5 fruit fly cellular contexts compared by ENCODE assay signal in genomic region chr3L:15592536-15593260, dm6.
TF ChIP-seq lines count a peak whose summit lies in the region.

No protein-coding gene starts in this region.

- no peak for TF ChIP-seq CTCF in whole organism, embryonic (GFP tag; optimal IDR thresholded peaks at IDR 0.05; lab: Kevin White, UChicago)

TF ChIP-seq in whole organism, adult, 20 proteins besides CTCF, POLR2A, EP300 and RAD21:
- TF ChIP-seq CG33017 (tag; optimal IDR thresholded peaks at IDR 0.05; lab: Kevin White, UChicago) (peak; percentile 28), bab1 (GFP tag; optimal IDR thresholded peaks at IDR 0.05; lab: Kevin White, UChicago) (no peak), CG1620 (GFP tag; optimal IDR thresholded peaks at IDR 0.05; lab: Kevin White, UChicago) (no peak), toe (GFP tag; optimal IDR thresholded peaks at IDR 0.05; lab: Kevin White, UChicago) (no peak), tj (GFP tag; optimal IDR thresholded peaks at IDR 0.05; lab: Kevin White, UChicago) (no peak), CG12768 (GFP tag; optimal IDR thresholded peaks at IDR 0.05; lab: Kevin White, UChicago) (no peak), CG5204 (GFP tag; optimal IDR thresholded peaks at IDR 0.05; lab: Kevin White, UChicago) (no peak), cic (GFP tag; optimal IDR thresholded peaks at IDR 0.05; lab: Kevin White, UChicago) (no peak), pad (GFP tag; optimal IDR thresholded peaks at IDR 0.05; lab: Kevin White, UChicago) (no peak)

TF ChIP-seq in whole organism, embryonic, 481 proteins besides CTCF, POLR2A, EP300 and RAD21 (continues in another document):
- TF ChIP-seq gsb-n (tag; optimal IDR thresholded peaks at IDR 0.05; lab: Kevin White, UChicago) (peak; percentile 25), E2f1 (GFP tag; IDR thresholded peaks at IDR 0.05; lab: Robert Waterston, UW) (no peak), run (tag; optimal IDR thresholded peaks at IDR 0.05; lab: Kevin White, UChicago) (peak; percentile 49), CG4424 (GFP tag; optimal IDR thresholded peaks at IDR 0.05; lab: Kevin White, UChicago) (peak; percentile 20), gcm (GFP tag; optimal IDR thresholded peaks at IDR 0.05; lab: Kevin White, UChicago) (peak; percentile 60), Oli (tag; optimal IDR thresholded peaks at IDR 0.05; lab: Kevin White, UChicago) (peak; percentile 71), dpn (GFP tag; optimal IDR thresholded peaks at IDR 0.05; lab: Kevin White, UChicago) (peak in 1 of 2 experiments; percentile 11), Hand (GFP tag; optimal IDR thresholded peaks at IDR 0.05; lab: Kevin White, UChicago) (peak; percentile 41), CG7963 (GFP tag; IDR thresholded peaks at IDR 0.05; lab: Robert Waterston, UW; ENCODE audit: partially characterized antibody) (no peak), CG12391 (tag; optimal IDR thresholded peaks at IDR 0.05; lab: Kevin White, UChicago) (peak; percentile 72), ATbp (GFP tag; optimal IDR thresholded peaks at IDR 0.05; lab: Kevin White, UChicago) (peak; percentile 41), Fer3 (tag; optimal IDR thresholded peaks at IDR 0.05; lab: Kevin White, UChicago) (peak; percentile 64), CG18619 (GFP tag; optimal IDR thresholded peaks at IDR 0.05; lab: Kevin White, UChicago) (peak; percentile 68), sd (tag; optimal IDR thresholded peaks at IDR 0.05; lab: Kevin White, UChicago) (no peak), CG14860 (GFP tag; IDR thresholded peaks at IDR 0.05; lab: Robert Waterston, UW; ENCODE audit: partially characterized antibody) (no peak), CG2120 (GFP tag; optimal IDR thresholded peaks at IDR 0.05; lab: Kevin White, UChicago) (peak; percentile 25), Doc3 (GFP tag; IDR thresholded peaks at IDR 0.05; lab: Robert Waterston, UW; ENCODE audit: partially characterized antibody) (no peak), CG32767 (GFP tag; IDR thresholded peaks at IDR 0.05; lab: Robert Waterston, UW) (0 out of 2 replicates have a peak, but pooled peaks have one; percentile 47), HLH3B (GFP tag; IDR thresholded peaks at IDR 0.05; lab: Robert Waterston, UW) (peak; percentile 48)

TF ChIP-seq in whole organism, prepupa, 60 proteins besides CTCF, POLR2A, EP300 and RAD21 (continues in another document):
- TF ChIP-seq salr (GFP tag; optimal IDR thresholded peaks at IDR 0.05; lab: Kevin White, UChicago) (peak in 1 of 2 experiments; percentile 56), CG7368 (GFP tag; optimal IDR thresholded peaks at IDR 0.05; lab: Kevin White, UChicago) (no peak), CG10631 (GFP tag; optimal IDR thresholded peaks at IDR 0.05; lab: Kevin White, UChicago) (peak; percentile 27), CG34406 (GFP tag; optimal IDR thresholded peaks at IDR 0.05; lab: Kevin White, UChicago) (peak; percentile 37), achi (GFP tag; optimal IDR thresholded peaks at IDR 0.05; lab: Kevin White, UChicago) (peak; percentile 49), CG8319 (GFP tag; optimal IDR thresholded peaks at IDR 0.05; lab: Kevin White, UChicago) (no peak), CG16779 (tag; optimal IDR thresholded peaks at IDR 0.05; lab: Kevin White, UChicago) (no peak), CG11294 (GFP tag; IDR thresholded peaks at IDR 0.05; lab: Robert Waterston, UW) (peak; percentile 42; the same call in 1 of the 2 replicates), esn (GFP tag; optimal IDR thresholded peaks at IDR 0.05; lab: Kevin White, UChicago) (peak; percentile 44), Ets21C (GFP tag; optimal IDR thresholded peaks at IDR 0.05; lab: Kevin White, UChicago) (no peak), Ets96B (tag; optimal IDR thresholded peaks at IDR 0.05; lab: Kevin White, UChicago) (peak; percentile 24), CG9139 (GFP tag; optimal IDR thresholded peaks at IDR 0.05; lab: Kevin White, UChicago) (no peak), Blimp-1 (GFP tag; optimal IDR thresholded peaks at IDR 0.05; lab: Kevin White, UChicago) (no peak), CG15336 (GFP tag; IDR thresholded peaks at IDR 0.05; lab: Robert Waterston, UW) (peak; percentile 84), Sox14 (GFP tag; optimal IDR thresholded peaks at IDR 0.05; lab: Kevin White, UChicago) (no peak), net (GFP tag; optimal IDR thresholded peaks at IDR 0.05; lab: Kevin White, UChicago) (no peak), Eip93F (GFP tag; optimal IDR thresholded peaks at IDR 0.05; lab: Kevin White, UChicago) (no peak), CG6808 (GFP tag; optimal IDR thresholded peaks at IDR 0.05; lab: Kevin White, UChicago) (no peak), pdm3 (GFP tag; optimal IDR thresholded peaks at IDR 0.05; lab: Kevin White, UChicago) (no peak), acj6 (GFP tag; optimal IDR thresholded peaks at IDR 0.05; lab: Kevin White, UChicago) (peak; percentile 12), CG3032 (tag; optimal IDR thresholded peaks at IDR 0.05; lab: Kevin White, UChicago) (peak; percentile 31), Sox15 (GFP tag; optimal IDR thresholded peaks at IDR 0.05; lab: Kevin White, UChicago) (no peak)

TF ChIP-seq in whole organism, pupa, 21 proteins besides CTCF, POLR2A, EP300 and RAD21:
- TF ChIP-seq CG8159 (tag; optimal IDR thresholded peaks at IDR 0.05; lab: Kevin White, UChicago) = peak; percentile 23
- TF ChIP-seq CG10348 (GFP tag; IDR thresholded peaks at IDR 0.05; lab: Robert Waterston, UW) = no peak
- 0 out of 2 replicates have a peak, but pooled peaks have one; percentile 12 for TF ChIP-seq CG12605 (GFP tag; IDR thresholded peaks at IDR 0.05; lab: Robert Waterston, UW)
- no peak for TF ChIP-seq CG4496 (GFP tag; IDR thresholded peaks at IDR 0.05; lab: Robert Waterston, UW)
- no peak for TF ChIP-seq CG17806 (tag; optimal IDR thresholded peaks at IDR 0.05; lab: Kevin White, UChicago)
- TF ChIP-seq CG15710 (tag; optimal IDR thresholded peaks at IDR 0.05; lab: Kevin White, UChicago) = peak; percentile 11
- no peak for TF ChIP-seq CG34367 (tag; optimal IDR thresholded peaks at IDR 0.05; lab: Kevin White, UChicago)
- no peak for TF ChIP-seq CG13204 (GFP tag; optimal IDR thresholded peaks at IDR 0.05; lab: Kevin White, UChicago)
- peak; percentile 18 for TF ChIP-seq Snoo (tag; optimal IDR thresholded peaks at IDR 0.05; lab: Kevin White, UChicago)
- TF ChIP-seq D1 (tag; optimal IDR thresholded peaks at IDR 0.05; lab: Kevin White, UChicago) = no peak
- peak; percentile 42 for TF ChIP-seq CG8301 (tag; optimal IDR thresholded peaks at IDR 0.05; lab: Kevin White, UChicago)
- TF ChIP-seq rn (GFP tag; IDR thresholded peaks at IDR 0.05; lab: Robert Waterston, UW) = no peak
- TF ChIP-seq CG14655 (GFP tag; optimal IDR thresholded peaks at IDR 0.05; lab: Kevin White, UChicago) = peak; percentile 57
- peak; percentile 42 for TF ChIP-seq CG9948 (tag; optimal IDR thresholded peaks at IDR 0.05; lab: Kevin White, UChicago)
- peak; percentile 62 for TF ChIP-seq CG32121 (GFP tag; IDR thresholded peaks at IDR 0.05; lab: Robert Waterston, UW)
- TF ChIP-seq Ets98B (GFP tag; IDR thresholded peaks at IDR 0.05; lab: Robert Waterston, UW) = peak; percentile 61
- TF ChIP-seq gl (tag; optimal IDR thresholded peaks at IDR 0.05; lab: Kevin White, UChicago) = no peak
- peak; percentile 26 for TF ChIP-seq Pif1A (GFP tag; optimal IDR thresholded peaks at IDR 0.05; lab: Kevin White, UChicago)
- no peak for TF ChIP-seq EcR (GFP tag; optimal IDR thresholded peaks at IDR 0.05; lab: Kevin White, UChicago)
- TF ChIP-seq Pif1B (GFP tag; optimal IDR thresholded peaks at IDR 0.05; lab: Kevin White, UChicago) = no peak
- peak; percentile 53 for TF ChIP-seq fd96Ca (GFP tag; IDR thresholded peaks at IDR 0.05; lab: Robert Waterston, UW)

TF ChIP-seq in whole organism, wandering third instar larva, 38 proteins besides CTCF, POLR2A, EP300 and RAD21:
- TF ChIP-seq HLH106 (tag; optimal IDR thresholded peaks at IDR 0.05; lab: Kevin White, UChicago) (peak; percentile 19), Hnf4 (GFP tag; optimal IDR thresholded peaks at IDR 0.05; lab: Kevin White, UChicago) (no peak)
